Worm (Caenorhabditis elegans): ENCODE results near the gene F15H10.10.

DNA sequence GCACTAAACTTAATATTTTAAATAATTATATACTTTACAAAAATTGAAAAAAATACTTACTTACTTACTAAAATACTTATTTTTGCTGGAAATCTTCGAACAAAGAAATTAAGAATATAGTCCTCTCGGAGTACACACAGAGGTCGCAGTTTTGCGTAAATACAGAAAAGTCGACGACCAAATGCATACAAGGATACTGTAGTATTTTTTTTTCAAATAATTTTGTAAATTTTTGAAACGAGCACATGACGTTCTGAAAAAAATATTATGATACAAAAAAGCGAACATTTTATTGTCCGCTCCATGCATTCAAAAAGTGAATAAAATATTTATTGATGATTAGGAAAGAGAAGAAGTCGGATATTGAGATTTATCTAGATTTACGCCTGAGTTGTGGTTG is 9.4 kb upstream of the F15H10.10 start, which contains the start of gene apc-10:
- no peak for TF ChIP-seq mdl-1 (tag; optimal IDR thresholded peaks at IDR 0.05)
- TF ChIP-seq nhr-10 (tag; optimal IDR thresholded peaks at IDR 0.05), result no peak
- TF ChIP-seq fos-1 (tag; optimal IDR thresholded peaks at IDR 0.05), result no peak
- no peak for TF ChIP-seq snpc-4 (tag; optimal IDR thresholded peaks at IDR 0.05)
- TF ChIP-seq ztf-11 (tag; optimal IDR thresholded peaks at IDR 0.05), result no peak
- no peak for TF ChIP-seq ceh-82 (tag; optimal IDR thresholded peaks at IDR 0.05)
- no peak for TF ChIP-seq unc-55 (GFP tag; optimal IDR thresholded peaks at IDR 0.05)
- TF ChIP-seq ama-1 (optimal IDR thresholded peaks at IDR 0.05), result no peak
